Worm (Caenorhabditis elegans): ENCODE results near the gene pnp-1.

Gene pnp-1

DNA sequence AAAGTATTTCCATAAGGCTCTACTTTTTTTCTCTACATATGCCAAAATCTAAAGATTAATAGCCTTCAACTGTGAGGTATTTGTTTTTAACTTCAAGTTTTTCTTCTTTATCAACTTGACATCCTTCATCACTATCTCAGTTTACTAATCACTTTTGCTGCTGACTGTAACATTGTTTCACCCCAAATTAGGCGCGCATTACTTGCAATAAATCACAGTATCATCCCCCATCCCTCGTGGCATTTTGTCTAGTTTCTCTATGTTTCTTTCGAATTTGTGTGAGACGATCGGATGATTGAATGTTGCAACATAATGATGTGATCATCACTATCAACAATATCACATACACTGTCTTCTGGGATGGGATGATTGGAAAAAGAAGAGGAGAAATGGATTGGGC lies 50.6 kb downstream of the pnp-1 start (continued):
- TF ChIP-seq dpl-1 (GFP tag; optimal IDR thresholded peaks at IDR 0.05): no peak
- TF ChIP-seq unc-130 (GFP tag; optimal IDR thresholded peaks at IDR 0.05): no peak
- TF ChIP-seq F44E2.7 (GFP tag; IDR thresholded peaks at IDR 0.05): no peak
- peak; percentile 51 for TF ChIP-seq cey-2 (tag; optimal IDR thresholded peaks at IDR 0.05; ENCODE audit: borderline replicate concordance, insufficient read depth)
- no peak for TF ChIP-seq madf-5 (GFP tag; IDR thresholded peaks at IDR 0.05)
- no peak for TF ChIP-seq nhr-77 (tag; optimal IDR thresholded peaks at IDR 0.05)
- TF ChIP-seq F10B5.3 (tag; optimal IDR thresholded peaks at IDR 0.05): no peak
- TF ChIP-seq fos-1 (tag; optimal IDR thresholded peaks at IDR 0.05): no peak
- TF ChIP-seq ztf-11 (tag; optimal IDR thresholded peaks at IDR 0.05): no peak
- TF ChIP-seq lin-39 (tag; optimal IDR thresholded peaks at IDR 0.05): no peak
- TF ChIP-seq unc-39 (tag; optimal IDR thresholded peaks at IDR 0.05): no peak
- TF ChIP-seq attf-4 (tag; optimal IDR thresholded peaks at IDR 0.05): no peak
- 0 out of 2 replicates have a peak, but pooled peaks have one; percentile 47 for TF ChIP-seq tra-1 (GFP tag; IDR thresholded peaks at IDR 0.05)
- no peak for TF ChIP-seq mep-1 (tag; optimal IDR thresholded peaks at IDR 0.05)
- no peak for TF ChIP-seq Y75B8A.6 (GFP tag; IDR thresholded peaks at IDR 0.05)
- no peak for TF ChIP-seq nhr-76 (tag; optimal IDR thresholded peaks at IDR 0.05)
- no peak for TF ChIP-seq Y105C5A.15 (GFP tag; IDR thresholded peaks at IDR 0.05)
- no peak for TF ChIP-seq zag-1 (tag; optimal IDR thresholded peaks at IDR 0.05)
- TF ChIP-seq pqm-1 (tag; optimal IDR thresholded peaks at IDR 0.05): no peak
- peak; percentile 78 for TF ChIP-seq nhr-28 (tag; optimal IDR thresholded peaks at IDR 0.05)
- no peak for TF ChIP-seq aly-2 (tag; optimal IDR thresholded peaks at IDR 0.05)
- TF ChIP-seq nhr-237 (tag; optimal IDR thresholded peaks at IDR 0.05): no peak
- no peak for TF ChIP-seq nhr-10 (tag; optimal IDR thresholded peaks at IDR 0.05)
- TF ChIP-seq ceh-62 (tag; optimal IDR thresholded peaks at IDR 0.05): no peak
- TF ChIP-seq ZK337.2 (GFP tag; IDR thresholded peaks at IDR 0.05): no peak
- TF ChIP-seq ces-1 (GFP tag; optimal IDR thresholded peaks at IDR 0.05): no peak
- TF ChIP-seq spr-1 (tag; optimal IDR thresholded peaks at IDR 0.05): no peak
- TF ChIP-seq skn-1 (tag; optimal IDR thresholded peaks at IDR 0.05): no peak
- TF ChIP-seq lim-7 (GFP tag; IDR thresholded peaks at IDR 0.05): no peak
- TF ChIP-seq hmg-1.1 (GFP tag; IDR thresholded peaks at IDR 0.05): no peak
- no peak for TF ChIP-seq dve-1 (tag; optimal IDR thresholded peaks at IDR 0.05; ENCODE audit: insufficient read depth)
- no peak for TF ChIP-seq zfp-3 (GFP tag; conservative IDR thresholded peaks at IDR 0.05)
- TF ChIP-seq egl-43 (GFP tag; IDR thresholded peaks at IDR 0.05): no peak
- no peak for TF ChIP-seq nhr-42 (GFP tag; IDR thresholded peaks at IDR 0.05)
- no peak for TF ChIP-seq lsy-2 (tag; optimal IDR thresholded peaks at IDR 0.05)
- no peak for TF ChIP-seq fkh-10 (GFP tag; optimal IDR thresholded peaks at IDR 0.05)
- no peak for TF ChIP-seq lin-38 (GFP tag; IDR thresholded peaks at IDR 0.05)
- TF ChIP-seq jun-1 (tag; optimal IDR thresholded peaks at IDR 0.05): no peak
- no peak for TF ChIP-seq F37D6.2 (tag; optimal IDR thresholded peaks at IDR 0.05)
- TF ChIP-seq nhr-102 (tag; optimal IDR thresholded peaks at IDR 0.05): no peak
- TF ChIP-seq hif-1 (tag; optimal IDR thresholded peaks at IDR 0.05): no peak
- TF ChIP-seq ceh-28 (tag; optimal IDR thresholded peaks at IDR 0.05): no peak
- peak; percentile 51; the same call in 1 of the 2 replicates for TF ChIP-seq ceh-20 (GFP tag; IDR thresholded peaks at IDR 0.05)
- TF ChIP-seq mdt-29 (GFP tag; IDR thresholded peaks at IDR 0.05): no peak
- TF ChIP-seq php-3 (GFP tag; IDR thresholded peaks at IDR 0.05): no peak
- TF ChIP-seq mdl-1 (tag; optimal IDR thresholded peaks at IDR 0.05): peak; percentile 69 to 95
- TF ChIP-seq dmd-9 (GFP tag; IDR thresholded peaks at IDR 0.05): no peak
- TF ChIP-seq nhr-11 (tag; optimal IDR thresholded peaks at IDR 0.05): no peak
- TF ChIP-seq ctbp-1 (GFP tag; IDR thresholded peaks at IDR 0.05): no peak
- no peak for TF ChIP-seq ceh-44 (GFP tag; IDR thresholded peaks at IDR 0.05)
- no peak for TF ChIP-seq pha-4 (GFP tag; IDR thresholded peaks at IDR 0.05)
- no peak for TF ChIP-seq pha-4 (tag; optimal IDR thresholded peaks at IDR 0.05)
- no peak for TF ChIP-seq lir-3 (tag; optimal IDR thresholded peaks at IDR 0.05)
- TF ChIP-seq ztf-7 (tag; optimal IDR thresholded peaks at IDR 0.05): no peak
